Fruit fly (Drosophila melanogaster): ENCODE data around the gene CG10336.

DNA sequence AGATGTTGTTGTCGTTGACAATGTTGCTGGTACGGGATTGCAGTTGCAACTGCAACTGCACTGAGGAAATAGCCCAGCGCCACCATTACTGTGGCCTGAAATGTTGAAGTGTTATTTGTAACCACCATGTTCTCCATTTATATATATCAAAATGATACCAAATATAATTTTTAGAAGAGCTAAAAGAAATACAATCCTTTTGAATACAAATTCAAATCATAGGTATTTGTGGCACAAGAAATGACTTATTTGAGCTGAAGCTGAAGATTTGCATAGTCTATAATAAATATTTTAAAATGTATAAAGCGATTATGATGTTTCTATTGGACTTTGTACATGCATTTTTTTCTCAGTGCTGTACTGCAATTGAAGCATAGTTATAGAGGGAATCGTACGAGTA is 30.3 kb downstream of the CG10336 start:
- TF ChIP-seq CG8478 (optimal IDR thresholded peaks at IDR 0.05) (no peak), CTCF (optimal IDR thresholded peaks at IDR 0.05) (no peak)
